Worm (Caenorhabditis elegans) whole organism, L4/young adult: ENCODE data around the gene B0035.13.

ENCODE experiments used
- W03F9.2 ChIP-seq: fragments of 150-350 bp; optimal IDR thresholded peaks from 2 replicates; lab custom pipeline; 2014; ENCODE audit warnings: missing biosample characterization, missing genetic modification characterization
- dao-5 ChIP-seq: sonication (generic microtip); optimal IDR thresholded peaks from 2 replicates; lab custom pipeline; 2016; ENCODE audit warnings: missing genotype, missing genetic modification characterization, moderate library complexity, missing compliant biosample characterization
- him-1 ChIP-seq: sonication (generic microtip); optimal IDR thresholded peaks from 2 replicates; lab custom pipeline; 2016; ENCODE audit warnings: missing genotype, missing genetic modification reagents, missing genetic modification characterization, missing compliant biosample characterization

DNA sequence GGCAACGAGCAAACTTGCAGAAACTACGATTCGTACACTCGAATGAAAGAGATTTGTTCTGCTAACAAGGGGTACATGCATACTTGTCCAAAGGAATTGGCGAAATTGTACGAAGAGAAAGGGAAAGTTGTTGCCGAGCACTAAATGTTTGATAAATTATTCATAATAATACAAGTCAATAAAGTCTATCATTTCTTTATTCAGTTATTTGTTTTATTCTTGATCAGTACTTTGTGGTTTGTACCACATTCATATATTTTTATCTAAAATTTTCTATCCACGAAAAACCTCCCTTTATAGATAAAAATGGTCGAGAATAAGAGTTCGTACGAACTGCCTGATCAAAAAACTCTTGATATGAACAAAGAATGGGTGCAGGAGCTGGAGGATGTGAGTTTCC is 14.0 kb upstream of the B0035.13 start, which contains the start of gene edg-1:
- TF ChIP-seq dao-5 (tag; lab: Kevin White, UChicago) (no peak), him-1 (tag; lab: Kevin White, UChicago) (no peak), W03F9.2 (tag; lab: Kevin White, UChicago) (no peak)
